Fruit fly (Drosophila melanogaster) whole organism, embryonic: ENCODE results near the gene tup.

Experiments used
- Abd-B ChIP-seq: fragments of 200-800 bp; sonication (Bioruptor generic); optimal IDR thresholded peaks from 2 replicates; lab custom pipeline; 2018; ENCODE audit warnings: missing biosample characterization, mild to moderate bottlenecking, missing genetic modification characterization, moderate library complexity
- B-H1 ChIP-seq: fragments of 200-800 bp; sonication (Bioruptor generic); IDR thresholded peaks from 3 replicates; pipeline ENCODE4 v1.3.6; 2022; ENCODE audit warnings: missing biosample characterization, missing genetic modification characterization
- CG10267 ChIP-seq: fragments of 200-800 bp; sonication (Bioruptor generic); optimal IDR thresholded peaks from 2 replicates; lab custom pipeline; 2018; ENCODE audit warnings: missing biosample characterization, mild to moderate bottlenecking, missing genetic modification characterization, moderate library complexity
- CG11504 ChIP-seq: fragments of 200-800 bp; sonication (Bioruptor generic); optimal IDR thresholded peaks from 3 replicates; lab custom pipeline; 2019; ENCODE audit warnings: missing biosample characterization, mild to moderate bottlenecking, missing genetic modification characterization, moderate library complexity
- CG15601 ChIP-seq: fragments of 200-800 bp; sonication (Bioruptor generic); optimal IDR thresholded peaks from 3 replicates; lab custom pipeline; 2019; ENCODE audit warnings: missing biosample characterization, mild to moderate bottlenecking, missing genetic modification characterization, moderate library complexity
- CG18262 ChIP-seq: fragments of 200-800 bp; optimal IDR thresholded peaks from 3 replicates; lab custom pipeline; 2019; ENCODE audit warnings: missing biosample characterization, mild to moderate bottlenecking, missing genetic modification characterization, moderate library complexity
- CG18599 ChIP-seq: fragments of 200-800 bp; sonication (Bioruptor generic); optimal IDR thresholded peaks from 3 replicates; lab custom pipeline; 2017; ENCODE audit warnings: missing biosample characterization, missing genetic modification characterization, mild to moderate bottlenecking, moderate library complexity, missing genetic modification reagents
- CG18619 ChIP-seq: fragments of 200-800 bp; sonication (Bioruptor generic); optimal IDR thresholded peaks from 3 replicates; lab custom pipeline; 2017; ENCODE audit warnings: missing biosample characterization, mild to moderate bottlenecking, missing genetic modification characterization
- CG32532 ChIP-seq: fragments of 200-800 bp; sonication (Bioruptor generic); IDR thresholded peaks from 2 replicates; pipeline ENCODE4 v1.3.6; 2022; ENCODE audit warnings: missing biosample characterization, missing genetic modification characterization
- CG32772 ChIP-seq: fragments of 200-800 bp; sonication (Bioruptor generic); IDR thresholded peaks from 2 replicates; pipeline ENCODE4 v1.3.6; 2022; ENCODE audit warnings: missing biosample characterization, missing genetic modification characterization
- CG34224 ChIP-seq: fragments of 200-800 bp; sonication (Bioruptor generic); IDR thresholded peaks from 3 replicates; pipeline ENCODE4 v1.3.6; 2022; ENCODE audit warnings: missing biosample characterization, missing genetic modification characterization; ENCODE audit not compliant: partially characterized antibody
- CG7745 ChIP-seq: fragments of 200-800 bp; sonication (Bioruptor generic); optimal IDR thresholded peaks from 2 replicates; lab custom pipeline; 2018; ENCODE audit warnings: missing biosample characterization, mild to moderate bottlenecking, missing genetic modification characterization, moderate library complexity
- CG8944 ChIP-seq: fragments of 200-800 bp; sonication (Bioruptor generic); optimal IDR thresholded peaks from 3 replicates; lab custom pipeline; 2016; ENCODE audit warnings: missing biosample characterization, missing genetic modification characterization
- CG9727 ChIP-seq: fragments of 200-800 bp; sonication (Bioruptor generic); optimal IDR thresholded peaks from 3 replicates; lab custom pipeline; 2017; ENCODE audit warnings: missing biosample characterization, mild to moderate bottlenecking, missing genetic modification characterization
- CG9932 ChIP-seq: fragments of 200-800 bp; sonication (Bioruptor generic); IDR thresholded peaks from 2 replicates; pipeline ENCODE4 v1.3.6; 2022; ENCODE audit warnings: missing biosample characterization, missing genetic modification characterization
- CoRest ChIP-seq: fragments of 200-800 bp; sonication (Bioruptor generic); optimal IDR thresholded peaks from 3 replicates; lab custom pipeline; 2018; ENCODE audit warnings: missing biosample characterization, mild to moderate bottlenecking, missing genetic modification characterization, moderate library complexity
- CrebB ChIP-seq: fragments of 200-800 bp; sonication (Bioruptor generic); optimal IDR thresholded peaks from 3 replicates; lab custom pipeline; 2018; ENCODE audit warnings: missing biosample characterization, mild to moderate bottlenecking, missing genetic modification characterization
- Dbx ChIP-seq: fragments of 200-800 bp; sonication (Bioruptor generic); IDR thresholded peaks from 3 replicates; pipeline ENCODE4 v1.3.6; 2022; ENCODE audit warnings: missing biosample characterization, missing genetic modification characterization
- Dip2 ChIP-seq: fragments of 200-800 bp; sonication (Bioruptor generic); IDR thresholded peaks from 2 replicates; pipeline ENCODE4 v1.3.6; 2022; ENCODE audit warnings: missing biosample characterization, missing genetic modification characterization
- Drgx ChIP-seq: fragments of 200-800 bp; sonication (Bioruptor generic); IDR thresholded peaks from 2 replicates; pipeline ENCODE4 v1.3.6; 2022; ENCODE audit warnings: missing biosample characterization, missing genetic modification characterization
- Ets65A ChIP-seq: fragments of 200-800 bp; sonication (Bioruptor generic); peaks from one replicate; lab custom pipeline; 2016; ENCODE audit warnings: missing biosample characterization, missing genetic modification characterization
- GATAe ChIP-seq: fragments of 200-800 bp; sonication (Bioruptor generic); conservative IDR thresholded peaks from 2 replicates; pipeline ENCODE4 v1.3.6; 2022; ENCODE audit warnings: missing biosample characterization, missing genetic modification characterization
- HHEX ChIP-seq: fragments of 200-800 bp; sonication (Bioruptor generic); optimal IDR thresholded peaks from 3 replicates; lab custom pipeline; 2017; ENCODE audit warnings: missing biosample characterization, mild to moderate bottlenecking, missing genetic modification characterization, missing genetic modification reagents
- HLH3B ChIP-seq: fragments of 200-800 bp; sonication (Bioruptor generic); IDR thresholded peaks from 2 replicates; pipeline ENCODE4 v1.3.6; 2022; ENCODE audit warnings: missing biosample characterization, missing genetic modification characterization
- Jarid2 ChIP-seq: fragments of 200-800 bp; sonication (Bioruptor generic); optimal IDR thresholded peaks from 3 replicates; lab custom pipeline; 2017; ENCODE audit warnings: mild to moderate bottlenecking, missing biosample characterization, missing genetic modification reagents, missing genetic modification characterization
- MESR4 ChIP-seq: fragments of 200-800 bp; sonication (Bioruptor generic); optimal IDR thresholded peaks from 2 replicates; lab custom pipeline; 2018; ENCODE audit warnings: missing biosample characterization, mild to moderate bottlenecking, missing genetic modification characterization, moderate library complexity
- MTF-1 ChIP-seq: fragments of 200-800 bp; sonication (Bioruptor generic); optimal IDR thresholded peaks from 2 replicates; lab custom pipeline; 2018; ENCODE audit warnings: missing biosample characterization, mild to moderate bottlenecking, missing genetic modification characterization, borderline replicate concordance
- Med ChIP-seq: fragments of 200-800 bp; sonication (Bioruptor generic); peaks from one replicate; lab custom pipeline; 2016; ENCODE audit warnings: missing biosample characterization, missing genetic modification characterization, mild to moderate bottlenecking, inconsistent platforms, moderate library complexity
- NFAT ChIP-seq: fragments of 200-800 bp; sonication (Bioruptor generic); IDR thresholded peaks from 2 replicates; pipeline ENCODE4 v1.3.6; 2022; ENCODE audit warnings: missing biosample characterization, missing genetic modification characterization
- Sry-β ChIP-seq: fragments of 200-800 bp; sonication (Bioruptor generic); optimal IDR thresholded peaks from 2 replicates; lab custom pipeline; 2018; ENCODE audit warnings: missing biosample characterization, mild to moderate bottlenecking, missing genetic modification characterization, moderate library complexity
- Xrp1 ChIP-seq: fragments of 200-800 bp; sonication (Bioruptor generic); IDR thresholded peaks from 2 replicates; pipeline ENCODE4 v1.3.6; 2022; ENCODE audit warnings: missing biosample characterization, missing genetic modification characterization
- ac ChIP-seq: fragments of 200-800 bp; sonication (Bioruptor generic); optimal IDR thresholded peaks from 3 replicates; lab custom pipeline; 2017; ENCODE audit warnings: missing biosample characterization, mild to moderate bottlenecking, missing genetic modification characterization
- crol ChIP-seq: fragments of 200-800 bp; sonication (Bioruptor generic); IDR thresholded peaks from 2 replicates; pipeline ENCODE4 v1.3.6; 2022; ENCODE audit warnings: missing biosample characterization, missing genetic modification characterization
- ftz-f1 ChIP-seq: fragments of 200-800 bp; sonication (Bioruptor generic); optimal IDR thresholded peaks from 2 replicates; lab custom pipeline; 2016; ENCODE audit warnings: missing biosample characterization, missing genetic modification characterization
- gem ChIP-seq: fragments of 200-800 bp; sonication (Bioruptor generic); optimal IDR thresholded peaks from 2 replicates; lab custom pipeline; 2019; ENCODE audit warnings: missing biosample characterization, mild to moderate bottlenecking, missing genetic modification characterization, moderate library complexity
- hkb ChIP-seq, 2 experiments: fragments of 200-800 bp in 1 of 2; fragments of >200 bp in 1 of 2; sonication (Bioruptor generic) in 1 of 2; IDR thresholded peaks in 1 of 2; optimal IDR thresholded peaks in 1 of 2; 2 replicates each; pipeline versions ENCODE4 v1.3.6 to Lab custom; 2017 to 2022; ENCODE audit warnings: missing biosample characterization in 1 of 2, missing genetic modification characterization in 1 of 2
- jigr1 ChIP-seq: fragments of 200-800 bp; sonication (Bioruptor generic); IDR thresholded peaks from 3 replicates; pipeline ENCODE4 v1.3.6; 2022; ENCODE audit warnings: missing biosample characterization, missing genetic modification characterization
- lmd ChIP-seq: fragments of 200-800 bp; sonication (Bioruptor generic); IDR thresholded peaks from 2 replicates; pipeline ENCODE4 v1.3.6; 2022; ENCODE audit warnings: missing biosample characterization, missing genetic modification characterization
- nmo ChIP-seq: fragments of 200-800 bp; sonication (Bioruptor generic); optimal IDR thresholded peaks from 2 replicates; lab custom pipeline; 2018; ENCODE audit warnings: missing biosample characterization, mild to moderate bottlenecking, missing genetic modification characterization, moderate library complexity
- prd ChIP-seq, 3 experiments: fragments of >200 bp in 2 of 3; fragments of 200-800 bp in 1 of 3; sonication (Bioruptor generic) in 1 of 3; optimal IDR thresholded peaks in 2 of 3; IDR thresholded peaks in 1 of 3; 2 replicates in 2 of 3; 3 replicates in 1 of 3; pipeline versions ENCODE4 v1.3.6 to Lab custom; 2017 to 2022; ENCODE audit warnings: missing biosample characterization in 1 of 3, missing genetic modification characterization in 1 of 3
- sens ChIP-seq: fragments of 200-800 bp; sonication (Bioruptor generic); peaks from one replicate; lab custom pipeline; 2016; ENCODE audit warnings: missing biosample characterization, missing genetic modification characterization
- slbo ChIP-seq: fragments of 200-800 bp; sonication (Bioruptor generic); IDR thresholded peaks from 2 replicates; pipeline ENCODE4 v1.3.6; 2022; ENCODE audit warnings: missing biosample characterization, missing genetic modification characterization
- ssp ChIP-seq: fragments of 200-800 bp; sonication (Bioruptor generic); IDR thresholded peaks from 2 replicates; pipeline ENCODE4 v1.3.6; 2022; ENCODE audit warnings: missing biosample characterization, missing genetic modification characterization
- tap ChIP-seq: fragments of 200-800 bp; optimal IDR thresholded peaks from 3 replicates; lab custom pipeline; 2019; ENCODE audit warnings: missing biosample characterization, mild to moderate bottlenecking, missing genetic modification characterization, moderate library complexity
- tgo ChIP-seq: fragments of 200-800 bp; sonication (Bioruptor generic); IDR thresholded peaks from 3 replicates; pipeline ENCODE4 v1.3.6; 2022; ENCODE audit warnings: missing biosample characterization, missing genetic modification characterization
- ttk ChIP-seq: fragments of 200-800 bp; sonication (Bioruptor generic); IDR thresholded peaks from 2 replicates; pipeline ENCODE4 v2.1.2; 2022; ENCODE audit warnings: missing biosample characterization, missing genetic modification characterization
- tup ChIP-seq: fragments of 200-800 bp; sonication (Bioruptor generic); optimal IDR thresholded peaks from 2 replicates; lab custom pipeline; 2016; ENCODE audit warnings: missing biosample characterization, mild to moderate bottlenecking, missing genetic modification characterization, moderate library complexity
- vvl ChIP-seq: fragments of 200-800 bp; sonication (Bioruptor generic); IDR thresholded peaks from 2 replicates; pipeline ENCODE4 v1.3.6; 2022; ENCODE audit warnings: missing biosample characterization, missing genetic modification characterization
- zen ChIP-seq: fragments of 200-800 bp; sonication (Bioruptor generic); optimal IDR thresholded peaks from 3 replicates; lab custom pipeline; 2018; ENCODE audit warnings: missing biosample characterization, mild to moderate bottlenecking, missing genetic modification characterization, moderate library complexity
- zf30C ChIP-seq: fragments of 200-800 bp; sonication (Bioruptor generic); optimal IDR thresholded peaks from 3 replicates; lab custom pipeline; 2018; ENCODE audit warnings: missing biosample characterization, mild to moderate bottlenecking, missing genetic modification characterization

tup gene

DNA sequence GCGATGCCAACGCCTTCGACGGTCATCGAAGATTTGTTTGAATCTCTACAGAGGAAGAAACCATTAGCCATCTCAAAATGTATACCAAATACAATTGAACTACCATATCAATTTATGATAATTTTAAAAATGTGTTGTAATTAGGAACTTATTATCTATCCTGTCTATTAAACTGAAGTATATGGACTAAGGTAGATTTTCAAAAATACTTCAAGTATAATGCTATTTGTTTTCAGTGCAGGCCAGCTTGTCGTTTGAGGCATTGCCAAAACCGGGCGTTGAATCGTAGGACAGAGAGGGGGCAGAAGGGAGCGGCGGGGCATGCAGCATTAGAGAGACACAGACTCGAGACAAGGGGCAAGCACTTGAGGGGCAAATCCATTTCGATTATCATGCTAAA lies 26.4 kb upstream of the tup start:
- peak; percentile 19 for TF ChIP-seq CG11504 (tag; lab: Kevin White, UChicago)
- TF ChIP-seq Xrp1 (GFP tag; lab: Robert Waterston, UW): no peak
- peak; percentile 1 for TF ChIP-seq gem
- TF ChIP-seq Ets65A (GFP tag; lab: Kevin White, UChicago): peak; percentile 53
- TF ChIP-seq nmo (GFP tag; lab: Kevin White, UChicago): peak; percentile 10
- no peak for TF ChIP-seq CG15601
- no peak for TF ChIP-seq CG7745 (tag; lab: Kevin White, UChicago)
- TF ChIP-seq crol: peak; percentile 55
- no peak for TF ChIP-seq CG18619 (GFP tag; lab: Kevin White, UChicago)
- TF ChIP-seq Drgx (GFP tag; lab: Robert Waterston, UW): 0 out of 2 replicates have a peak, but pooled peaks have one; percentile 56
- TF ChIP-seq MESR4 (GFP tag; lab: Kevin White, UChicago): no peak
- no peak for TF ChIP-seq jigr1 (GFP tag; lab: Robert Waterston, UW)
- TF ChIP-seq HHEX (GFP tag; lab: Kevin White, UChicago): no peak
- no peak for TF ChIP-seq MTF-1 (GFP tag; lab: Kevin White, UChicago)
- no peak for TF ChIP-seq CG34224 (GFP tag; lab: Robert Waterston, UW)
- TF ChIP-seq CG8944 (GFP tag; lab: Kevin White, UChicago): no peak
- TF ChIP-seq prd (optimal IDR thresholded peaks at IDR 0.05; lab: Kevin White, UChicago): no peak
- no peak for TF ChIP-seq prd (GFP tag; IDR thresholded peaks at IDR 0.05; lab: Robert Waterston, UW)
- TF ChIP-seq GATAe (GFP tag; lab: Robert Waterston, UW): no peak
- TF ChIP-seq hkb (optimal IDR thresholded peaks at IDR 0.05; lab: Kevin White, UChicago): no peak
- no peak for TF ChIP-seq hkb (GFP tag; IDR thresholded peaks at IDR 0.05; lab: Robert Waterston, UW)
- peak; percentile 4 for TF ChIP-seq Med (GFP tag; lab: Kevin White, UChicago)
- no peak for TF ChIP-seq Dip2
- no peak for TF ChIP-seq CG10267
- peak; percentile 34 for TF ChIP-seq sens (GFP tag; lab: Kevin White, UChicago)
- no peak for TF ChIP-seq Dbx (GFP tag; lab: Robert Waterston, UW)
- TF ChIP-seq ttk (GFP tag; lab: Robert Waterston, UW): 0 out of 2 replicates have a peak, but pooled peaks have one; percentile 23
- TF ChIP-seq tup (GFP tag; lab: Kevin White, UChicago): peak; percentile 7
- no peak for TF ChIP-seq CrebB (tag; lab: Kevin White, UChicago)

DNA sequence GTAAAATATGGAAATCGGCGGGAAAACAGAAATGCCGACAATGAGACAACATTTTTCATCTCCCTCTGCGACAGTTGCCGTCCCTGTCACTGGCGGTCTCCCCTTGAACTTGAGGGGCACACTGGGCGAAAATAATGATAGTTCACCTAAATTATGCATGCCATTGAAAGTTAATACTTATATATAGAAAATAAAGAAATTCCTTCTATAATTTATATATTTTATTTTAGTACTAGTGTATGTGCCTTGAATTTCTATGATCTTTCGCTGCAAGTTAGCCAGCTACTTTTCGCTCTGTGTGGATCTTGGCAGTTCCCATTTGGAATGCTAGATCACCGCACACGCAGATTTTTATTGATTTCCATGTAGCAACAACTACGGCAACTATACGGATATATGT lies 25.6 kb upstream of the tup start:
- TF ChIP-seq CG32772 (GFP tag; lab: Robert Waterston, UW) (peak; percentile 48; the same call in 1 of the 2 replicates), ssp (GFP tag; lab: Robert Waterston, UW) (peak; percentile 29; the same call in 1 of the 2 replicates), CG18262 (tag; lab: Kevin White, UChicago) (peak; percentile 79), tap (tag; lab: Kevin White, UChicago) (peak; percentile 47), vvl (GFP tag; lab: Robert Waterston, UW) (peak; percentile 69), zf30C (GFP tag; lab: Kevin White, UChicago) (peak; percentile 11), tgo (GFP tag; lab: Robert Waterston, UW) (peak; percentile 20; the same call in 1 of the 3 replicates), lmd (peak; percentile 53), Abd-B (peak; percentile 34), Sry-β (GFP tag; lab: Kevin White, UChicago) (no peak), CG32532 (GFP tag; lab: Robert Waterston, UW) (peak; percentile 40; the same call in 1 of the 2 replicates), Jarid2 (GFP tag; lab: Kevin White, UChicago) (peak; percentile 36), gem (no peak), CG9727 (peak; percentile 62), HLH3B (peak; percentile 36; the same call in 1 of the 2 replicates), CG9932 (GFP tag; lab: Robert Waterston, UW) (no peak), ftz-f1 (GFP tag; lab: Kevin White, UChicago) (peak; percentile 2), B-H1 (GFP tag; lab: Robert Waterston, UW) (0 out of 3 replicates have a peak, but pooled peaks have one; percentile 13), NFAT (GFP tag; lab: Robert Waterston, UW) (no peak), slbo (no peak), ac (no peak), CG18599 (peak; percentile 21), zen (peak; percentile 35), CoRest (tag; lab: Kevin White, UChicago) (peak; percentile 31)
